Worm (Caenorhabditis elegans): ENCODE measurements around the gene klp-19.

DNA sequence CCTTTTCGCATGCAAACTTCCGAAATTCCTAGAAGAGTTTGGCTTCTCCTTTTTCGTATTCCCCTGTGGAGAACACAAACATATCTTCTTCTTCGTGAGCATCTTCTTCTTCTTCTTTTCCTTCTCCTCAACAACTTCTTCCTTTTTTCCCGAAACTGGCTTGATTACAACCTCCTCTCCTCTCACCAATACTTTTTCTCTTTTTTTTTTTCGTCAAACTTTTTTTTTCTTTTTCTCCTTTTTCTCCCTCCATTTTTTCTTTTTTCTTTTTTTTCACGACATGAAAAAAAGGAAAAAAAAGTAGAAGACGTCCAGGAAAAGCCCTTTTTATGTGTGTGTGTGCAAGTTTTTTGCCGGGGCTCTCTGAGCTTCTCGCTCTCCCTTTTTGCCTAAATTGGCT is 36.2 kb downstream of the klp-19 start:
- TF ChIP-seq ceh-13 (GFP tag; optimal IDR thresholded peaks at IDR 0.05) (no peak), aly-1 (tag; optimal IDR thresholded peaks at IDR 0.05) (no peak), tbx-37 (GFP tag; conservative IDR thresholded peaks at IDR 0.05) (no peak), flt-1 (GFP tag; IDR thresholded peaks at IDR 0.05) (no peak), ama-1 (optimal IDR thresholded peaks at IDR 0.05) (no peak), hmbx-1 (tag; optimal IDR thresholded peaks at IDR 0.05) (no peak), hmg-4 (GFP tag; optimal IDR thresholded peaks at IDR 0.05) (no peak), pes-1 (GFP tag; IDR thresholded peaks at IDR 0.05) (no peak), hnd-1 (tag; optimal IDR thresholded peaks at IDR 0.05) (no peak), tra-4 (tag; optimal IDR thresholded peaks at IDR 0.05) (no peak), ets-7 (tag; optimal IDR thresholded peaks at IDR 0.05) (no peak)

Measured in whole organism, early embryonic.